Fruit fly (Drosophila melanogaster) whole organism, embryonic: ENCODE data around the gene HDAC3.

Experiments
- Asciz ChIP-seq: fragments of 200-800 bp; sonication (Bioruptor generic); optimal IDR thresholded peaks from 2 replicates; lab custom pipeline; 2017; ENCODE audit warnings: missing biosample characterization, mild to moderate bottlenecking, missing genetic modification characterization, missing genetic modification reagents
- CG10267 ChIP-seq: fragments of 200-800 bp; sonication (Bioruptor generic); optimal IDR thresholded peaks from 2 replicates; lab custom pipeline; 2018; ENCODE audit warnings: missing biosample characterization, mild to moderate bottlenecking, missing genetic modification characterization, moderate library complexity
- CG10274 ChIP-seq: fragments of 200-800 bp; sonication (Bioruptor generic); optimal IDR thresholded peaks from 3 replicates; lab custom pipeline; 2017; ENCODE audit warnings: missing biosample characterization, mild to moderate bottlenecking, missing genetic modification characterization
- CG11560 ChIP-seq: fragments of 200-800 bp; sonication (Bioruptor generic); IDR thresholded peaks from 3 replicates; pipeline ENCODE4 v1.3.6; 2022; ENCODE audit warnings: missing biosample characterization, missing genetic modification characterization
- CG13287 ChIP-seq: fragments of 200-800 bp; sonication (Bioruptor generic); IDR thresholded peaks from 2 replicates; pipeline ENCODE4 v1.3.6; 2022; ENCODE audit warnings: missing biosample characterization, missing genetic modification characterization; ENCODE audit not compliant: partially characterized antibody
- CG13296 ChIP-seq: fragments of 200-800 bp; sonication (Bioruptor generic); optimal IDR thresholded peaks from 3 replicates; lab custom pipeline; 2018; ENCODE audit warnings: missing biosample characterization, mild to moderate bottlenecking, missing genetic modification characterization
- CG14965 ChIP-seq: fragments of 200-800 bp; sonication (Bioruptor generic); optimal IDR thresholded peaks from 2 replicates; lab custom pipeline; 2016; ENCODE audit warnings: missing biosample characterization, missing genetic modification characterization, borderline replicate concordance
- CG1529 ChIP-seq: fragments of 200-800 bp; sonication (Bioruptor generic); optimal IDR thresholded peaks from 3 replicates; lab custom pipeline; 2018; ENCODE audit warnings: missing biosample characterization, missing genetic modification characterization
- CG1603 ChIP-seq: fragments of 200-800 bp; sonication (Bioruptor generic); optimal IDR thresholded peaks from 2 replicates; lab custom pipeline; 2019; ENCODE audit warnings: missing biosample characterization, mild to moderate bottlenecking, missing genetic modification characterization, moderate library complexity
- CG16813 ChIP-seq: fragments of 200-800 bp; sonication (Bioruptor generic); IDR thresholded peaks from 3 replicates; pipeline ENCODE4 v1.3.6; 2022; ENCODE audit warnings: missing biosample characterization, missing genetic modification characterization; ENCODE audit not compliant: partially characterized antibody
- CG17328 ChIP-seq: fragments of 200-800 bp; sonication (Bioruptor generic); IDR thresholded peaks from 2 replicates; pipeline ENCODE4 v1.3.6; 2022; ENCODE audit warnings: missing biosample characterization, missing genetic modification characterization
- CG17802 ChIP-seq: fragments of 200-800 bp; sonication (Bioruptor generic); optimal IDR thresholded peaks from 2 replicates; lab custom pipeline; 2018; ENCODE audit warnings: missing biosample characterization, mild to moderate bottlenecking, missing genetic modification characterization, moderate library complexity
- CG2120 ChIP-seq: fragments of 200-800 bp; sonication (Bioruptor generic); optimal IDR thresholded peaks from 3 replicates; lab custom pipeline; 2016; ENCODE audit warnings: missing biosample characterization, missing genetic modification characterization
- CG34376 ChIP-seq: fragments of 200-800 bp; sonication (Bioruptor generic); optimal IDR thresholded peaks from 2 replicates; lab custom pipeline; 2018; ENCODE audit warnings: missing biosample characterization, mild to moderate bottlenecking, missing genetic modification characterization
- CG4707 ChIP-seq: fragments of 200-800 bp; sonication (Bioruptor generic); optimal IDR thresholded peaks from 2 replicates; lab custom pipeline; 2018; ENCODE audit warnings: missing biosample characterization, mild to moderate bottlenecking, missing genetic modification characterization, moderate library complexity
- CG5245 ChIP-seq: fragments of 200-800 bp; sonication (Bioruptor generic); optimal IDR thresholded peaks from 3 replicates; lab custom pipeline; 2016; ENCODE audit warnings: missing biosample characterization, missing genetic modification characterization
- CG7963 ChIP-seq: fragments of 200-800 bp; sonication (Bioruptor generic); IDR thresholded peaks from 3 replicates; pipeline ENCODE4 v1.3.6; 2022; ENCODE audit warnings: missing biosample characterization, missing genetic modification characterization; ENCODE audit not compliant: partially characterized antibody
- CG8281 ChIP-seq: fragments of 200-800 bp; sonication (Bioruptor generic); optimal IDR thresholded peaks from 2 replicates; lab custom pipeline; 2018; ENCODE audit warnings: missing biosample characterization, mild to moderate bottlenecking, missing genetic modification characterization, moderate library complexity
- Chrac-16 ChIP-seq: fragments of 200-800 bp; sonication (Bioruptor generic); optimal IDR thresholded peaks from 3 replicates; lab custom pipeline; 2016; ENCODE audit warnings: missing biosample characterization, missing genetic modification characterization
- Dll ChIP-seq: fragments of 200-800 bp; sonication (Bioruptor generic); IDR thresholded peaks from 4 replicates; pipeline ENCODE4 v1.3.6; 2022; ENCODE audit warnings: missing biosample characterization, missing genetic modification characterization; ENCODE audit not compliant: partially characterized antibody
- HmgD ChIP-seq: fragments of 200-800 bp; sonication (Bioruptor generic); optimal IDR thresholded peaks from 3 replicates; lab custom pipeline; 2016; ENCODE audit warnings: missing biosample characterization, missing genetic modification characterization
- Mad ChIP-seq: fragments of 200-800 bp; sonication (Bioruptor generic); optimal IDR thresholded peaks from 2 replicates; lab custom pipeline; 2016; ENCODE audit warnings: missing biosample characterization, missing genetic modification characterization
- Mes4 ChIP-seq: fragments of 200-800 bp; sonication (Bioruptor generic); optimal IDR thresholded peaks from 2 replicates; lab custom pipeline; 2016; ENCODE audit warnings: missing biosample characterization, missing genetic modification characterization
- NC2α ChIP-seq: fragments of 200-800 bp; sonication (Bioruptor generic); optimal IDR thresholded peaks from 2 replicates; lab custom pipeline; 2016; ENCODE audit warnings: missing biosample characterization, missing genetic modification characterization
- Nf-YB ChIP-seq: fragments of 200-800 bp; sonication (Bioruptor generic); optimal IDR thresholded peaks from 3 replicates; lab custom pipeline; 2019; ENCODE audit warnings: missing biosample characterization, mild to moderate bottlenecking, missing genetic modification characterization, moderate library complexity
- Oli ChIP-seq: fragments of 200-800 bp; sonication (Bioruptor generic); optimal IDR thresholded peaks from 2 replicates; lab custom pipeline; 2018; ENCODE audit warnings: missing biosample characterization, mild to moderate bottlenecking, missing genetic modification characterization, moderate library complexity
- Optix ChIP-seq: fragments of 200-800 bp; sonication (Bioruptor generic); IDR thresholded peaks from 3 replicates; pipeline ENCODE4 v1.3.6; 2022; ENCODE audit warnings: missing biosample characterization, missing genetic modification characterization
- Stat92E ChIP-seq, 3 experiments: fragments of >200 bp in 2 of 3; fragments of 200-800 bp in 1 of 3; sonication (Bioruptor generic) in 1 of 3; optimal IDR thresholded peaks; 2 replicates each; lab custom pipeline; 2017 to 2019; ENCODE audit warnings: missing biosample characterization in 3 of 3, missing genetic modification characterization in 3 of 3, mild to moderate bottlenecking in 1 of 3, moderate library complexity in 1 of 3
- YL-1 ChIP-seq: fragments of 200-800 bp; sonication (Bioruptor generic); optimal IDR thresholded peaks from 3 replicates; lab custom pipeline; 2017; ENCODE audit warnings: missing biosample characterization, mild to moderate bottlenecking, missing genetic modification characterization
- ase ChIP-seq: fragments of 200-800 bp; sonication (Bioruptor generic); IDR thresholded peaks from 3 replicates; pipeline ENCODE4 v1.3.6; 2022; ENCODE audit warnings: missing biosample characterization, missing genetic modification characterization
- chn ChIP-seq: fragments of 200-800 bp; sonication (Bioruptor generic); optimal IDR thresholded peaks from 2 replicates; lab custom pipeline; 2016; ENCODE audit warnings: missing biosample characterization, missing genetic modification characterization
- dan ChIP-seq: fragments of 200-800 bp; sonication (Bioruptor generic); IDR thresholded peaks from 2 replicates; pipeline ENCODE4 v1.3.6; 2022; ENCODE audit warnings: missing biosample characterization, missing genetic modification characterization
- dmrt99B ChIP-seq: fragments of 200-800 bp; sonication (Bioruptor generic); optimal IDR thresholded peaks from 2 replicates; lab custom pipeline; 2018; ENCODE audit warnings: missing biosample characterization, mild to moderate bottlenecking, missing genetic modification characterization, moderate library complexity
- gem ChIP-seq: fragments of 200-800 bp; sonication (Bioruptor generic); optimal IDR thresholded peaks from 2 replicates; lab custom pipeline; 2019; ENCODE audit warnings: missing biosample characterization, mild to moderate bottlenecking, missing genetic modification characterization, moderate library complexity
- grn ChIP-seq: fragments of 200-800 bp; sonication (Bioruptor generic); optimal IDR thresholded peaks from 3 replicates; lab custom pipeline; 2017; ENCODE audit warnings: missing biosample characterization, missing genetic modification characterization
- ind ChIP-seq: fragments of 200-800 bp; sonication (Bioruptor generic); optimal IDR thresholded peaks from 3 replicates; lab custom pipeline; 2016; ENCODE audit warnings: missing biosample characterization, missing genetic modification characterization
- knrl ChIP-seq: fragments of 200-800 bp; sonication (Bioruptor generic); IDR thresholded peaks from 3 replicates; pipeline ENCODE4 v1.3.6; 2022; ENCODE audit warnings: missing biosample characterization, missing genetic modification characterization; ENCODE audit not compliant: partially characterized antibody
- lola ChIP-seq, 3 experiments: fragments of >200 bp in 2 of 3; fragments of 200-800 bp in 1 of 3; sonication (Bioruptor generic) in 1 of 3; optimal IDR thresholded peaks; 2 replicates each; lab custom pipeline; 2017 to 2019; ENCODE audit warnings: missing biosample characterization in 3 of 3, missing genetic modification characterization in 3 of 3, mild to moderate bottlenecking in 1 of 3, moderate library complexity in 1 of 3
- mam ChIP-seq: fragments of 200-800 bp; sonication (Bioruptor generic); optimal IDR thresholded peaks from 3 replicates; lab custom pipeline; 2016; ENCODE audit warnings: missing biosample characterization, missing genetic modification characterization
- phol ChIP-seq: fragments of 200-800 bp; sonication (Bioruptor generic); optimal IDR thresholded peaks from 3 replicates; lab custom pipeline; 2018; ENCODE audit warnings: missing biosample characterization, mild to moderate bottlenecking, missing genetic modification characterization, moderate library complexity
- pnt ChIP-seq: fragments of 200-800 bp; sonication (Bioruptor generic); optimal IDR thresholded peaks from 3 replicates; lab custom pipeline; 2016; ENCODE audit warnings: missing biosample characterization, missing genetic modification characterization
- row ChIP-seq: fragments of 200-800 bp; sonication (Bioruptor generic); IDR thresholded peaks from 3 replicates; pipeline ENCODE4 v1.3.6; 2022; ENCODE audit warnings: missing biosample characterization, missing genetic modification characterization
- salm ChIP-seq: fragments of 200-800 bp; sonication (Bioruptor generic); optimal IDR thresholded peaks from 2 replicates; lab custom pipeline; 2018; ENCODE audit warnings: missing biosample characterization, mild to moderate bottlenecking, missing genetic modification characterization
- shn ChIP-seq: fragments of 200-800 bp; sonication (Bioruptor generic); optimal IDR thresholded peaks from 3 replicates; lab custom pipeline; 2016; ENCODE audit warnings: missing biosample characterization, missing genetic modification characterization
- slp2 ChIP-seq: fragments of 200-800 bp; sonication (Bioruptor generic); optimal IDR thresholded peaks from 2 replicates; lab custom pipeline; 2016; ENCODE audit warnings: missing biosample characterization, missing genetic modification characterization
- tin ChIP-seq: fragments of 200-800 bp; sonication (Bioruptor generic); optimal IDR thresholded peaks from 3 replicates; lab custom pipeline; 2016; ENCODE audit warnings: missing biosample characterization, missing genetic modification characterization
- tio ChIP-seq: fragments of 200-800 bp; sonication (Bioruptor generic); optimal IDR thresholded peaks from 2 replicates; lab custom pipeline; 2017; ENCODE audit warnings: missing biosample characterization, missing genetic modification characterization, inconsistent platforms
- vvl ChIP-seq: fragments of 200-800 bp; sonication (Bioruptor generic); IDR thresholded peaks from 2 replicates; pipeline ENCODE4 v1.3.6; 2022; ENCODE audit warnings: missing biosample characterization, missing genetic modification characterization
- wek ChIP-seq: fragments of 200-800 bp; sonication (Bioruptor generic); optimal IDR thresholded peaks from 3 replicates; lab custom pipeline; 2018; ENCODE audit warnings: missing biosample characterization, mild to moderate bottlenecking, missing genetic modification characterization, moderate library complexity

The HDAC3 gene

dm6 chr3R:5518627-5519026 is 44.2 kb upstream of the HDAC3 start (continued):
- peak; percentile 19 for TF ChIP-seq NC2α (GFP tag; lab: Kevin White, UChicago)
- peak; percentile 51 for TF ChIP-seq shn (GFP tag; lab: Kevin White, UChicago)
- peak; percentile 39 for TF ChIP-seq Chrac-16 (GFP tag; lab: Kevin White, UChicago)
- TF ChIP-seq CG34376 (GFP tag; lab: Kevin White, UChicago) = no peak
- TF ChIP-seq Nf-YB = no peak
- TF ChIP-seq Oli = peak; percentile 67
- TF ChIP-seq CG10274 (GFP tag; lab: Kevin White, UChicago) = no peak
- no peak for TF ChIP-seq HmgD
- TF ChIP-seq row = peak; percentile 61
- TF ChIP-seq CG13296 (GFP tag; lab: Kevin White, UChicago) = no peak
- TF ChIP-seq CG16813 (GFP tag; lab: Robert Waterston, UW) = no peak
- TF ChIP-seq CG4707 = peak; percentile 2
- TF ChIP-seq CG17802 = peak; percentile 48
- TF ChIP-seq CG5245 = no peak
- peak; percentile 10 for TF ChIP-seq Asciz
- TF ChIP-seq ind (GFP tag; lab: Kevin White, UChicago) = peak; percentile 61
- no peak for TF ChIP-seq CG7963 (GFP tag; lab: Robert Waterston, UW)
- peak; percentile 60 for TF ChIP-seq chn (GFP tag; lab: Kevin White, UChicago)
- TF ChIP-seq tio = peak; percentile 41
- TF ChIP-seq phol (tag; lab: Kevin White, UChicago) = peak; percentile 64
- TF ChIP-seq dan = no peak
- TF ChIP-seq CG1603 (tag; lab: Kevin White, UChicago) = peak; percentile 68
- TF ChIP-seq wek = no peak
- TF ChIP-seq Mes4 (GFP tag; lab: Kevin White, UChicago) = peak; percentile 68
- peak; percentile 36 for TF ChIP-seq pnt
- TF ChIP-seq grn = peak; percentile 54
- no peak for TF ChIP-seq CG8281
- TF ChIP-seq YL-1 (GFP tag; lab: Kevin White, UChicago) = no peak
- TF ChIP-seq CG2120 (GFP tag; lab: Kevin White, UChicago) = peak; percentile 36
- peak; percentile 72 for TF ChIP-seq gem
- TF ChIP-seq Optix (GFP tag; lab: Robert Waterston, UW) = peak; percentile 17; the same call in 1 of the 3 replicates
- peak; percentile 61 for TF ChIP-seq vvl (GFP tag; lab: Robert Waterston, UW)
- peak; percentile 50 for TF ChIP-seq Mad
- TF ChIP-seq CG1529 (GFP tag; lab: Kevin White, UChicago) = peak; percentile 27
- peak; percentile 35 for TF ChIP-seq tin (GFP tag; lab: Kevin White, UChicago)
- peak; percentile 24 for TF ChIP-seq mam (GFP tag; lab: Kevin White, UChicago)
- TF ChIP-seq salm (tag; lab: Kevin White, UChicago) = peak; percentile 6
- TF ChIP-seq CG10267 (tag; lab: Kevin White, UChicago) = peak; percentile 36
- TF ChIP-seq CG17328 = peak; percentile 55
- TF ChIP-seq CG13287 = no peak
- peak; percentile 55; the same call in 1 of the 3 replicates for TF ChIP-seq ase
- peak; percentile 43 for TF ChIP-seq slp2 (GFP tag; lab: Kevin White, UChicago)
- TF ChIP-seq dmrt99B (tag; lab: Kevin White, UChicago) = peak; percentile 65
- no peak for TF ChIP-seq Stat92E (GFP tag; optimal IDR thresholded peaks at IDR 0.05; lab: Kevin White, UChicago)
- peak in 1 of 3 experiments; percentile 50 for TF ChIP-seq lola (GFP tag; optimal IDR thresholded peaks at IDR 0.05; lab: Kevin White, UChicago)
- 0 out of 4 replicates have a peak, but pooled peaks have one; percentile 28 for TF ChIP-seq Dll (GFP tag; lab: Robert Waterston, UW)
- TF ChIP-seq CG14965 = no peak
- no peak for TF ChIP-seq CG11560 (tag; lab: Robert Waterston, UW)
- TF ChIP-seq knrl (GFP tag; lab: Robert Waterston, UW) = no peak
